Worm (Caenorhabditis elegans): Measurements from ENCODE around the gene ZC262.7.

Gene ZC262.7

DNA sequence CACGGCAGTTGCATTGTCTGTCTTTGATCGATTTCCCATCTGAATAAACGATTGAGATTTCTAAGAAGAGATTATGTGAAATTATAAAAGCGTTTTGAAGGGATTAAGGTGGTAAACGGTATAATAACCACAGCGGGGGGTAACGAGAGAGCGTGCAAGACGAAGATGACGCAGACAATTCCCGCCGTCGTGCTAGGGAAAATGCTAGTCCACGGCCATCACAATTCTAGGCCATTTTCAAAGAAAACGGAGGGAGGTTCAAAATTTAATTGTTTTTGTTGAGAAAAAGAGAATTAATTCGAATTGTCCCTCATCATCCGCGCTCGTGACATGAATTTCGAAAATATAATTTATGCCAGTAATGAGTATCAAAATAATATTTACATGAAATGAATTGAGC, 25.0 kb downstream of the ZC262.7 start, which contains the start of gene F10E9.11 (continued):
- TF ChIP-seq hpl-2 (GFP tag; optimal IDR thresholded peaks at IDR 0.05) (no peak), C04F5.9 (tag; optimal IDR thresholded peaks at IDR 0.05) (peak; percentile 74), ces-1 (GFP tag; optimal IDR thresholded peaks at IDR 0.05) (no peak), sptf-1 (tag; optimal IDR thresholded peaks at IDR 0.05) (no peak), fkh-10 (GFP tag; optimal IDR thresholded peaks at IDR 0.05) (peak; percentile 26), ceh-8 (GFP tag; optimal IDR thresholded peaks at IDR 0.05) (peak; percentile 45), ceh-88 (GFP tag; IDR thresholded peaks at IDR 0.05) (peak; percentile 53; the same call in 1 of the 2 replicates), egl-27 (tag; optimal IDR thresholded peaks at IDR 0.05) (no peak), mep-1 (tag; optimal IDR thresholded peaks at IDR 0.05) (peak; percentile 95), hlh-17 (GFP tag; optimal IDR thresholded peaks at IDR 0.05; ENCODE audit: borderline replicate concordance) (no peak), rnt-1 (tag; optimal IDR thresholded peaks at IDR 0.05) (peak; percentile 98), nhr-237 (tag; optimal IDR thresholded peaks at IDR 0.05) (peak; percentile 2), unc-98 (GFP tag; IDR thresholded peaks at IDR 0.05) (peak; percentile 76), unc-62 (GFP tag; optimal IDR thresholded peaks at IDR 0.05) (no peak), nhr-84 (tag; optimal IDR thresholded peaks at IDR 0.05) (no peak), lin-39 (tag; optimal IDR thresholded peaks at IDR 0.05) (peak; percentile 49), ceh-90 (tag; optimal IDR thresholded peaks at IDR 0.05) (peak; percentile 92), nhr-90 (tag; optimal IDR thresholded peaks at IDR 0.05; ENCODE audit: poor library complexity) (peak; percentile 93), nhr-77 (tag; optimal IDR thresholded peaks at IDR 0.05) (peak; percentile 36), fkh-4 (tag; optimal IDR thresholded peaks at IDR 0.05; ENCODE audit: borderline replicate concordance) (peak; percentile 96), sox-4 (tag; optimal IDR thresholded peaks at IDR 0.05) (peak; percentile 91), aly-2 (tag; optimal IDR thresholded peaks at IDR 0.05) (no peak), pag-3 (tag; optimal IDR thresholded peaks at IDR 0.05; ENCODE audit: borderline replicate concordance, insufficient read depth) (no peak), ama-1 (optimal IDR thresholded peaks at IDR 0.05) (peak; percentile 62), elt-3 (tag; optimal IDR thresholded peaks at IDR 0.05) (peak in 3 of 6 experiments; percentile 25 to 52 (median 28)), lin-13 (GFP tag; optimal IDR thresholded peaks at IDR 0.05) (peak; percentile 75), nhr-47 (tag; optimal IDR thresholded peaks at IDR 0.05) (peak; percentile 94), mdl-1 (tag; optimal IDR thresholded peaks at IDR 0.05) (peak in 1 of 2 experiments; percentile 62), Y116A8C.19 (tag; optimal IDR thresholded peaks at IDR 0.05; ENCODE audit: borderline replicate concordance) (peak; percentile 57), lin-14 (GFP tag; optimal IDR thresholded peaks at IDR 0.05) (peak; percentile 85), alr-1 (tag; optimal IDR thresholded peaks at IDR 0.05; ENCODE audit: borderline replicate concordance) (no peak), efl-1 (optimal IDR thresholded peaks at IDR 0.05) (peak; percentile 97 to 99), efl-1 (GFP tag; optimal IDR thresholded peaks at IDR 0.05 in 1 of 2) (peak; percentile 96 to 99), fos-1 (tag; optimal IDR thresholded peaks at IDR 0.05) (peak; percentile 30), nhr-85 (tag) (peak; percentile 96), fkh-8 (tag; optimal IDR thresholded peaks at IDR 0.05) (peak; percentile 86), nhr-12 (tag; optimal IDR thresholded peaks at IDR 0.05) (no peak), snpc-4 (tag; optimal IDR thresholded peaks at IDR 0.05) (peak; percentile 51), unc-130 (tag; optimal IDR thresholded peaks at IDR 0.05) (peak; percentile 74), elt-2 (tag; optimal IDR thresholded peaks at IDR 0.05) (peak; percentile 9), zag-1 (tag; optimal IDR thresholded peaks at IDR 0.05) (no peak), unc-86 (tag; optimal IDR thresholded peaks at IDR 0.05) (peak; percentile 74), C16A3.4 (tag; optimal IDR thresholded peaks at IDR 0.05) (peak; percentile 81), dpl-1 (GFP tag; optimal IDR thresholded peaks at IDR 0.05) (peak; percentile 96), sup-37 (GFP tag; optimal IDR thresholded peaks at IDR 0.05) (no peak), nhr-11 (tag; optimal IDR thresholded peaks at IDR 0.05) (no peak), jun-1 (tag; optimal IDR thresholded peaks at IDR 0.05) (peak; percentile 76), irx-1 (tag; optimal IDR thresholded peaks at IDR 0.05) (peak; percentile 91), nhr-20 (tag; optimal IDR thresholded peaks at IDR 0.05) (peak; percentile 86), aha-1 (tag; optimal IDR thresholded peaks at IDR 0.05) (no peak), unc-30 (tag; optimal IDR thresholded peaks at IDR 0.05) (no peak), skn-1 (tag; optimal IDR thresholded peaks at IDR 0.05) (peak; percentile 76), ztf-4 (tag; optimal IDR thresholded peaks at IDR 0.05) (peak; percentile 57), efl-3 (GFP tag; optimal IDR thresholded peaks at IDR 0.05) (no peak)

Measured in whole organism, L1 larva.